Fruit fly (Drosophila melanogaster) whole organism, embryonic: ENCODE measurements around the gene CG11699.
A peak's percentile ranks its signal among the peaks of the same experiment; 100 is the strongest.

Experiments used
- Antp ChIP-seq: fragments of 200-800 bp; sonication (Bioruptor generic); optimal IDR thresholded peaks from 3 replicates; lab custom pipeline; 2016; ENCODE audit warnings: missing biosample characterization, missing genetic modification characterization
- Atf-2 ChIP-seq: fragments of 200-800 bp; sonication (Bioruptor generic); optimal IDR thresholded peaks from 2 replicates; lab custom pipeline; 2016; ENCODE audit warnings: missing biosample characterization, missing genetic modification characterization
- Atf3 ChIP-seq: fragments of 200-800 bp; sonication (Bioruptor generic); optimal IDR thresholded peaks from 3 replicates; lab custom pipeline; 2016; ENCODE audit warnings: missing biosample characterization, missing genetic modification characterization
- Atf6 ChIP-seq: fragments of 200-800 bp; sonication (Bioruptor generic); IDR thresholded peaks from 2 replicates; pipeline ENCODE4 v1.3.6; 2022; ENCODE audit warnings: missing biosample characterization, missing genetic modification characterization
- Bgb ChIP-seq: fragments of 200-800 bp; sonication (Bioruptor generic); IDR thresholded peaks from 2 replicates; pipeline ENCODE4 v1.3.6; 2022; ENCODE audit warnings: missing biosample characterization, missing genetic modification characterization; ENCODE audit not compliant: partially characterized antibody
- CG10979 ChIP-seq: fragments of 200-800 bp; sonication (Bioruptor generic); optimal IDR thresholded peaks from 2 replicates; lab custom pipeline; 2018; ENCODE audit warnings: missing biosample characterization, mild to moderate bottlenecking, missing genetic modification characterization, moderate library complexity
- CG12155 ChIP-seq: fragments of 200-800 bp; sonication (Bioruptor generic); optimal IDR thresholded peaks from 3 replicates; lab custom pipeline; 2016; ENCODE audit warnings: missing biosample characterization, missing genetic modification characterization
- CG14050 ChIP-seq: fragments of 200-800 bp; sonication (Bioruptor generic); IDR thresholded peaks from 3 replicates; pipeline ENCODE4 v1.3.6; 2022; ENCODE audit warnings: missing biosample characterization, missing genetic modification characterization
- CG14965 ChIP-seq: fragments of 200-800 bp; sonication (Bioruptor generic); optimal IDR thresholded peaks from 2 replicates; lab custom pipeline; 2016; ENCODE audit warnings: missing biosample characterization, missing genetic modification characterization, borderline replicate concordance
- CG15269 ChIP-seq: fragments of 200-800 bp; sonication (Bioruptor generic); optimal IDR thresholded peaks from 2 replicates; lab custom pipeline; 2018; ENCODE audit warnings: missing biosample characterization, mild to moderate bottlenecking, missing genetic modification characterization, moderate library complexity
- CG15514 ChIP-seq: fragments of 200-800 bp; sonication (Bioruptor generic); optimal IDR thresholded peaks from 3 replicates; lab custom pipeline; 2017; ENCODE audit warnings: missing biosample characterization, missing genetic modification characterization, mild to moderate bottlenecking, moderate library complexity, missing genetic modification reagents
- CG1603 ChIP-seq: fragments of 200-800 bp; sonication (Bioruptor generic); optimal IDR thresholded peaks from 2 replicates; lab custom pipeline; 2019; ENCODE audit warnings: missing biosample characterization, mild to moderate bottlenecking, missing genetic modification characterization, moderate library complexity
- CG2120 ChIP-seq: fragments of 200-800 bp; sonication (Bioruptor generic); optimal IDR thresholded peaks from 3 replicates; lab custom pipeline; 2016; ENCODE audit warnings: missing biosample characterization, missing genetic modification characterization
- CG2129 ChIP-seq: fragments of 200-800 bp; sonication (Bioruptor generic); IDR thresholded peaks from 2 replicates; pipeline ENCODE4 v1.3.6; 2022; ENCODE audit warnings: missing biosample characterization, missing genetic modification characterization; ENCODE audit not compliant: partially characterized antibody
- CG2889 ChIP-seq: fragments of 200-800 bp; sonication (Bioruptor generic); IDR thresholded peaks from 3 replicates; pipeline ENCODE4 v1.3.6; 2022; ENCODE audit warnings: missing biosample characterization, missing genetic modification characterization
- CG3163 ChIP-seq: fragments of 200-800 bp; sonication (Bioruptor generic); optimal IDR thresholded peaks from 3 replicates; lab custom pipeline; 2016; ENCODE audit warnings: missing biosample characterization, missing genetic modification characterization
- CG5953 ChIP-seq: fragments of 200-800 bp; sonication (Bioruptor generic); IDR thresholded peaks from 2 replicates; pipeline ENCODE4 v1.3.6; 2022; ENCODE audit warnings: missing biosample characterization, missing genetic modification characterization
- CG7271 ChIP-seq: fragments of 200-800 bp; sonication (Bioruptor generic); optimal IDR thresholded peaks from 2 replicates; lab custom pipeline; 2018; ENCODE audit warnings: missing biosample characterization, mild to moderate bottlenecking, missing genetic modification characterization, moderate library complexity
- CG7786 ChIP-seq: fragments of 200-800 bp; sonication (Bioruptor generic); optimal IDR thresholded peaks from 2 replicates; lab custom pipeline; 2016; ENCODE audit warnings: missing biosample characterization, missing genetic modification characterization
- CG7839 ChIP-seq: fragments of 200-800 bp; sonication (Bioruptor generic); optimal IDR thresholded peaks from 3 replicates; lab custom pipeline; 2018; ENCODE audit warnings: missing biosample characterization, mild to moderate bottlenecking, missing genetic modification characterization, moderate library complexity
- CG9215 ChIP-seq: fragments of 200-800 bp; sonication (Bioruptor generic); IDR thresholded peaks from 2 replicates; pipeline ENCODE4 v1.3.6; 2022; ENCODE audit warnings: missing biosample characterization, missing genetic modification characterization
- ERR ChIP-seq: fragments of 200-800 bp; sonication (Bioruptor generic); optimal IDR thresholded peaks from 2 replicates; lab custom pipeline; 2016; ENCODE audit warnings: missing biosample characterization, missing genetic modification characterization
- Ets65A ChIP-seq: fragments of 200-800 bp; sonication (Bioruptor generic); peaks from one replicate; lab custom pipeline; 2016; ENCODE audit warnings: missing biosample characterization, missing genetic modification characterization
- GATAe ChIP-seq: fragments of 200-800 bp; sonication (Bioruptor generic); conservative IDR thresholded peaks from 2 replicates; pipeline ENCODE4 v1.3.6; 2022; ENCODE audit warnings: missing biosample characterization, missing genetic modification characterization
- HmgD ChIP-seq: fragments of 200-800 bp; sonication (Bioruptor generic); optimal IDR thresholded peaks from 3 replicates; lab custom pipeline; 2016; ENCODE audit warnings: missing biosample characterization, missing genetic modification characterization
- Lpt ChIP-seq: fragments of >200 bp; optimal IDR thresholded peaks from 2 replicates; lab custom pipeline; 2018; ENCODE audit warnings: missing biosample characterization, missing genetic modification characterization
- Max ChIP-seq: fragments of 200-800 bp; sonication (Bioruptor generic); optimal IDR thresholded peaks from 2 replicates; lab custom pipeline; 2016; ENCODE audit warnings: missing biosample characterization, mild to moderate bottlenecking, missing genetic modification characterization
- Neu2 ChIP-seq: fragments of 200-800 bp; sonication (Bioruptor generic); optimal IDR thresholded peaks from 3 replicates; lab custom pipeline; 2016; ENCODE audit warnings: missing biosample characterization, missing genetic modification characterization, borderline replicate concordance
- PHDP ChIP-seq: fragments of 200-800 bp; sonication (Bioruptor generic); optimal IDR thresholded peaks from 3 replicates; lab custom pipeline; 2018; ENCODE audit warnings: missing biosample characterization, mild to moderate bottlenecking, missing genetic modification characterization, moderate library complexity
- Rfx ChIP-seq: fragments of 200-800 bp; sonication (Bioruptor generic); IDR thresholded peaks from 2 replicates; pipeline ENCODE4 v1.3.6; 2022; ENCODE audit warnings: missing biosample characterization, missing genetic modification characterization
- Sry-β ChIP-seq: fragments of 200-800 bp; sonication (Bioruptor generic); optimal IDR thresholded peaks from 2 replicates; lab custom pipeline; 2018; ENCODE audit warnings: missing biosample characterization, mild to moderate bottlenecking, missing genetic modification characterization, moderate library complexity
- crp ChIP-seq, 2 experiments: fragments of 200-800 bp; sonication (Bioruptor generic); optimal IDR thresholded peaks; 2 replicates in 1 of 2; 3 replicates in 1 of 2; lab custom pipeline; 2017; ENCODE audit warnings: missing biosample characterization in 2 of 2, missing genetic modification characterization in 2 of 2, mild to moderate bottlenecking in 1 of 2, moderate library complexity in 1 of 2
- dmrt99B ChIP-seq: fragments of 200-800 bp; sonication (Bioruptor generic); optimal IDR thresholded peaks from 2 replicates; lab custom pipeline; 2018; ENCODE audit warnings: missing biosample characterization, mild to moderate bottlenecking, missing genetic modification characterization, moderate library complexity
- eve ChIP-seq, 2 experiments: fragments of >200 bp; optimal IDR thresholded peaks; 2 replicates each; lab custom pipeline; 2017; ENCODE audit warnings: missing biosample characterization in 2 of 2, missing genetic modification characterization in 2 of 2
- gem ChIP-seq: fragments of 200-800 bp; sonication (Bioruptor generic); optimal IDR thresholded peaks from 2 replicates; lab custom pipeline; 2019; ENCODE audit warnings: missing biosample characterization, mild to moderate bottlenecking, missing genetic modification characterization, moderate library complexity
- grau ChIP-seq: fragments of 200-800 bp; optimal IDR thresholded peaks from 3 replicates; lab custom pipeline; 2019; ENCODE audit warnings: missing biosample characterization, mild to moderate bottlenecking, missing genetic modification characterization, moderate library complexity
- hbn ChIP-seq: fragments of 200-800 bp; sonication (Bioruptor generic); IDR thresholded peaks from 2 replicates; pipeline ENCODE4 v1.3.6; 2022; ENCODE audit warnings: missing biosample characterization, missing genetic modification characterization; ENCODE audit not compliant: partially characterized antibody
- lbe ChIP-seq: fragments of 200-800 bp; sonication (Bioruptor generic); optimal IDR thresholded peaks from 2 replicates; lab custom pipeline; 2016; ENCODE audit warnings: missing biosample characterization, mild to moderate bottlenecking, missing genetic modification characterization
- pb ChIP-seq: fragments of 200-800 bp; sonication (Bioruptor generic); optimal IDR thresholded peaks from 3 replicates; lab custom pipeline; 2016; ENCODE audit warnings: missing biosample characterization, missing genetic modification characterization
- phol ChIP-seq: fragments of 200-800 bp; sonication (Bioruptor generic); optimal IDR thresholded peaks from 3 replicates; lab custom pipeline; 2018; ENCODE audit warnings: missing biosample characterization, mild to moderate bottlenecking, missing genetic modification characterization, moderate library complexity
- pros ChIP-seq: fragments of 200-800 bp; sonication (Bioruptor generic); optimal IDR thresholded peaks from 3 replicates; lab custom pipeline; 2019; ENCODE audit warnings: missing biosample characterization, mild to moderate bottlenecking, missing genetic modification characterization, moderate library complexity
- ranshi ChIP-seq: fragments of 200-800 bp; sonication (Bioruptor generic); IDR thresholded peaks from 2 replicates; pipeline ENCODE4 v1.3.6; 2022; ENCODE audit warnings: missing biosample characterization, missing genetic modification characterization
- sc ChIP-seq, 3 experiments: fragments of >200 bp in 2 of 3; fragments of 200-800 bp in 1 of 3; sonication (Bioruptor generic) in 1 of 3; optimal IDR thresholded peaks; 2 replicates in 2 of 3; 3 replicates in 1 of 3; lab custom pipeline; 2017; ENCODE audit warnings: mild to moderate bottlenecking in 1 of 3, missing biosample characterization in 1 of 3, missing genetic modification characterization in 1 of 3, missing genetic modification reagents in 1 of 3
- slou ChIP-seq: fragments of 200-800 bp; sonication (Bioruptor generic); optimal IDR thresholded peaks from 3 replicates; lab custom pipeline; 2016; ENCODE audit warnings: missing biosample characterization, missing genetic modification characterization
- sqz ChIP-seq: fragments of 200-800 bp; sonication (Bioruptor generic); optimal IDR thresholded peaks from 3 replicates; lab custom pipeline; 2018; ENCODE audit warnings: missing biosample characterization, mild to moderate bottlenecking, missing genetic modification characterization
- stc ChIP-seq: fragments of 200-800 bp; sonication (Bioruptor generic); IDR thresholded peaks from 2 replicates; pipeline ENCODE4 v1.3.6; 2022; ENCODE audit warnings: missing biosample characterization, missing genetic modification characterization
- stwl ChIP-seq: fragments of 200-800 bp; sonication (Bioruptor generic); optimal IDR thresholded peaks from 3 replicates; lab custom pipeline; 2018; ENCODE audit warnings: missing biosample characterization, mild to moderate bottlenecking, missing genetic modification characterization, moderate library complexity
- tap ChIP-seq: fragments of 200-800 bp; optimal IDR thresholded peaks from 3 replicates; lab custom pipeline; 2019; ENCODE audit warnings: missing biosample characterization, mild to moderate bottlenecking, missing genetic modification characterization, moderate library complexity
- unpg ChIP-seq: fragments of 200-800 bp; sonication (Bioruptor generic); optimal IDR thresholded peaks from 3 replicates; lab custom pipeline; 2018; ENCODE audit warnings: missing biosample characterization, mild to moderate bottlenecking, missing genetic modification characterization, moderate library complexity

Gene CG11699

dm6 chrX:11550078-11550477 lies 20.3 kb upstream of the CG11699 start (continued):
- TF ChIP-seq CG15514 (GFP tag; lab: Kevin White, UChicago) (peak; percentile 19), slou (GFP tag; lab: Kevin White, UChicago) (no peak), pros (GFP tag; lab: Kevin White, UChicago) (no peak), CG15269 (tag; lab: Kevin White, UChicago) (peak; percentile 33), ranshi (GFP tag; lab: Robert Waterston, UW) (0 out of 2 replicates have a peak, but pooled peaks have one; percentile 9), dmrt99B (tag; lab: Kevin White, UChicago) (peak; percentile 18), Ets65A (GFP tag; lab: Kevin White, UChicago) (no peak), Rfx (GFP tag; lab: Robert Waterston, UW) (peak; percentile 61), ERR (GFP tag; lab: Kevin White, UChicago) (no peak), Neu2 (no peak), CG7271 (no peak), crp (GFP tag; optimal IDR thresholded peaks at IDR 0.05; lab: Kevin White, UChicago) (no peak)
- TF ChIP-seq, all 482 proteins: peak for 69

- TF ChIP-seq Bgb (GFP tag; lab: Robert Waterston, UW) (no peak), CG7839 (tag; lab: Kevin White, UChicago) (peak; percentile 14), Atf3 (GFP tag; lab: Kevin White, UChicago) (no peak), gem (tag; lab: Kevin White, UChicago) (peak; percentile 19), sqz (no peak), CG1603 (tag; lab: Kevin White, UChicago) (no peak), CG7786 (GFP tag; lab: Kevin White, UChicago) (no peak), CG14965 (no peak), Atf6 (GFP tag; lab: Robert Waterston, UW) (peak; percentile 54; the same call in 1 of the 2 replicates), GATAe (GFP tag; lab: Robert Waterston, UW) (no peak), sc (optimal IDR thresholded peaks at IDR 0.05; lab: Kevin White, UChicago) (no peak), sc (GFP tag; optimal IDR thresholded peaks at IDR 0.05; lab: Kevin White, UChicago) (no peak), CG2129 (GFP tag; lab: Robert Waterston, UW) (no peak), tap (tag; lab: Kevin White, UChicago) (no peak), grau (peak; percentile 7), Max (no peak), unpg (GFP tag; lab: Kevin White, UChicago) (peak; percentile 17), Atf-2 (no peak), CG3163 (no peak), CG2889 (GFP tag; lab: Robert Waterston, UW) (peak; percentile 51; the same call in 1 of the 3 replicates), eve (GFP tag; optimal IDR thresholded peaks at IDR 0.05; lab: Kevin White, UChicago) (peak in 1 of 2 experiments; percentile 39), stwl (peak; percentile 25), lbe (GFP tag; lab: Kevin White, UChicago) (no peak), PHDP (peak; percentile 24), CG9215 (GFP tag; lab: Robert Waterston, UW) (no peak), CG2120 (GFP tag; lab: Kevin White, UChicago) (no peak), Antp (GFP tag; lab: Kevin White, UChicago) (no peak), CG5953 (no peak), Sry-β (GFP tag; lab: Kevin White, UChicago) (no peak), CG14050 (no peak), hbn (GFP tag; lab: Robert Waterston, UW) (no peak), phol (tag; lab: Kevin White, UChicago) (peak; percentile 6), stc (GFP tag; lab: Robert Waterston, UW) (peak; percentile 11; the same call in 1 of the 2 replicates), pb (GFP tag; lab: Kevin White, UChicago) (no peak), CG10979 (tag; lab: Kevin White, UChicago) (peak; percentile 8), CG12155 (GFP tag; lab: Kevin White, UChicago) (no peak), Lpt (GFP tag; lab: Kevin White, UChicago) (no peak), HmgD (GFP tag; lab: Kevin White, UChicago) (no peak)
These were observed 15.4 kb upstream of the CG11699 start for dm6 chrX:11555070-11555469.
